Worm (Caenorhabditis elegans) whole organism, L3 larva: Measurements from ENCODE around the gene F44E7.9.

Source experiments
- R02D3.7 ChIP-seq: fragments of 150-350 bp; optimal IDR thresholded peaks from 2 replicates; lab custom pipeline; 2014; ENCODE audit warnings: missing biosample characterization, missing genetic modification characterization
- elt-2 ChIP-seq: sonication (generic microtip); optimal IDR thresholded peaks from 2 replicates; lab custom pipeline; 2016; ENCODE audit warnings: missing genetic modification reagents, mild to moderate bottlenecking, missing genetic modification characterization, missing compliant biosample characterization
- eor-1 ChIP-seq, 2 experiments: fragments of 150-350 bp; optimal IDR thresholded peaks; 2 replicates each; lab custom pipeline; 2014 to 2018; ENCODE audit warnings: missing biosample characterization in 2 of 2, missing genetic modification characterization in 2 of 2
- fos-1 ChIP-seq: fragments of 150-350 bp; optimal IDR thresholded peaks from 2 replicates; lab custom pipeline; 2014; ENCODE audit warnings: missing biosample characterization, missing genetic modification characterization
- lin-39 ChIP-seq: fragments of 150-350 bp; optimal IDR thresholded peaks from 2 replicates; lab custom pipeline; 2018; ENCODE audit warnings: missing biosample characterization, missing genetic modification reagents, missing genetic modification characterization
- mdl-1 ChIP-seq: fragments of 150-350 bp; optimal IDR thresholded peaks from 2 replicates; lab custom pipeline; 2014; ENCODE audit warnings: missing biosample characterization, missing genetic modification characterization
- nhr-12 ChIP-seq: fragments of 150-350 bp; optimal IDR thresholded peaks from 2 replicates; lab custom pipeline; 2014; ENCODE audit warnings: missing biosample characterization, missing genetic modification characterization
- pqm-1 ChIP-seq: fragments of 150-350 bp; optimal IDR thresholded peaks from 2 replicates; lab custom pipeline; 2017; ENCODE audit warnings: missing biosample characterization, missing genetic modification characterization, inconsistent platforms

- no peak for TF ChIP-seq R02D3.7 (tag; lab: Kevin White, UChicago)
- no peak for TF ChIP-seq elt-2 (tag; lab: Kevin White, UChicago)
- TF ChIP-seq lin-39 (tag; lab: Kevin White, UChicago): no peak
- no peak for TF ChIP-seq nhr-12 (tag; lab: Kevin White, UChicago)
- TF ChIP-seq eor-1 (tag; optimal IDR thresholded peaks at IDR 0.05; lab: Kevin White, UChicago): no peak
- TF ChIP-seq pqm-1 (tag; lab: Kevin White, UChicago): no peak
- TF ChIP-seq mdl-1 (tag; lab: Kevin White, UChicago): no peak
- TF ChIP-seq fos-1 (tag; lab: Kevin White, UChicago): no peak
These were observed 29.4 kb downstream of the F44E7.9 start for ce11 chrV:5820401-5820800.
